Fruit fly (Drosophila melanogaster): ENCODE measurements around the gene VhaAC45RP.
A peak's percentile ranks its signal among the peaks of the same experiment; 100 is the strongest.

VhaAC45RP gene

DNA sequence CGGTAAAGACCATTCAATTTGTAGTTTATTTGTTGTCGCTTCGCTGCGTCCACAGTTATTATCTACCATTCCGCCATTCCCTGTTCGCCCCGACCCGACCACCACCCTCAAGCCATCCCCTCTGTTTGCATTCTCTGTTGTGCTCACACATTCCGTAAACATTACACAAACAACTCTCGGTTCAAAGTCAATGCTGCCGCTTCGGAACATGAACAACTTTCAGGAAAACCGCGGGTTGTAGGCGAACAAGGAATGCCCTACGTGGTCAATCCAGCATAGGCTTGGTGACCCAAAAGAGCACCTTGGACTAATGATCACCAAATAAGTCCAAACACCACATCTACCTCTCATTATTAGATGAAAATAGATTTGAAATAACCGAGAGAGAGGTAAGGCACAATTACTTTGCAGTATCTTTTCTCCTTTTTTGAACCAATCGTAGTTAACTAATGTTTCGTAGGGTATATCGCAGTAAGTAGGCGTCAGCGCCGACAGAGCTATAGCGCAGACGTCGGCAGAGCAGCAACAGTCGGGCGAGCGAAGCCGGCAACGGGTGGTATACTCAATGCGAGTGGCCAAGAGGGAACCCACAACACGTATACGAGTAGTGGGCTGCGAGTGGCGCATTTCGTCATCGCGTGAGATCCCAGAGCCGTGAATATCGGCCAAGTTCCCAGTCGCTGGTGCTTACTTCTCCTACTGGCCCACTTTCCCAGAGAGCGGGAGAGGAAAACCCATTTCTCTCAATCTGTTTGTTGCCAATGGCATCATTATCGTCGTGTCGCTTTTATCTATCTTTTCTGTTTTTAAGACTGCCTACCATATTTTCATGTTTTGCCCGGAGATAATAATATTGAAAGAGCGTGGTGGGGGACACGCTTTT, 37.1 kb upstream of the VhaAC45RP start:
- TF ChIP-seq CG9948 (tag; optimal IDR thresholded peaks at IDR 0.05) (peak; percentile 68), CG4496 (GFP tag; IDR thresholded peaks at IDR 0.05) (peak; percentile 80), rn (GFP tag; IDR thresholded peaks at IDR 0.05) (peak; percentile 57), Pif1B (GFP tag; optimal IDR thresholded peaks at IDR 0.05) (peak; percentile 77), Ets98B (GFP tag; IDR thresholded peaks at IDR 0.05) (peak; percentile 83), CG15710 (tag; optimal IDR thresholded peaks at IDR 0.05) (peak; percentile 57), CG8159 (tag; optimal IDR thresholded peaks at IDR 0.05) (peak; percentile 74), CG10348 (GFP tag; IDR thresholded peaks at IDR 0.05) (peak; percentile 78), CG14655 (GFP tag; optimal IDR thresholded peaks at IDR 0.05) (peak; percentile 77), Pif1A (GFP tag; optimal IDR thresholded peaks at IDR 0.05) (peak; percentile 79), CG8301 (tag; optimal IDR thresholded peaks at IDR 0.05) (peak; percentile 81), EcR (GFP tag; optimal IDR thresholded peaks at IDR 0.05) (peak; percentile 24), D1 (tag; optimal IDR thresholded peaks at IDR 0.05) (no peak), gl (tag; optimal IDR thresholded peaks at IDR 0.05) (peak; percentile 50), CG13204 (GFP tag; optimal IDR thresholded peaks at IDR 0.05) (no peak), CG34367 (tag; optimal IDR thresholded peaks at IDR 0.05) (peak; percentile 30), CG12605 (GFP tag; IDR thresholded peaks at IDR 0.05) (peak; percentile 65; the same call in 1 of the 2 replicates), CG32121 (GFP tag; IDR thresholded peaks at IDR 0.05) (peak; percentile 81), CG17806 (tag; optimal IDR thresholded peaks at IDR 0.05) (peak; percentile 67), Snoo (tag; optimal IDR thresholded peaks at IDR 0.05) (peak; percentile 25), fd96Ca (GFP tag; IDR thresholded peaks at IDR 0.05) (peak; percentile 84)

DNA sequence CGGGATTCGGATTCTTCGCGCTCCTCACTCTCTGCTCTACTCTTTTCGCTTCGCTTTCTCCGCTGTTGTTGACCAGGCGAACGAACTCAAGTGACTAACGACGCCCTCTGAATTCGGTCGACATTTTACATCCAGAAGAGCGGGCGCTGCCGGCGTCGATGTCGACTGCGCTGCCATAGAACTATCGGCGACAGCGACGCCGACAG, 36.6 kb upstream of the VhaAC45RP start, which contains the start of gene CG9743:
TSS of gene CG9743 (minus strand) at position 101 of the 206 bp plus-strand sequence.
- no peak for TF ChIP-seq CG9948 (tag; optimal IDR thresholded peaks at IDR 0.05)
- TF ChIP-seq rn (GFP tag; IDR thresholded peaks at IDR 0.05): no peak
- no peak for TF ChIP-seq CG12605 (GFP tag; IDR thresholded peaks at IDR 0.05)
- no peak for TF ChIP-seq Snoo (tag; optimal IDR thresholded peaks at IDR 0.05)
- TF ChIP-seq EcR (GFP tag; optimal IDR thresholded peaks at IDR 0.05): no peak
- no peak for TF ChIP-seq D1 (tag; optimal IDR thresholded peaks at IDR 0.05)
- no peak for TF ChIP-seq Pif1B (GFP tag; optimal IDR thresholded peaks at IDR 0.05)
- TF ChIP-seq fd96Ca (GFP tag; IDR thresholded peaks at IDR 0.05): no peak
- no peak for TF ChIP-seq CG13204 (GFP tag; optimal IDR thresholded peaks at IDR 0.05)
- no peak for TF ChIP-seq CG14655 (GFP tag; optimal IDR thresholded peaks at IDR 0.05)
- TF ChIP-seq Ets98B (GFP tag; IDR thresholded peaks at IDR 0.05): no peak
- TF ChIP-seq gl (tag; optimal IDR thresholded peaks at IDR 0.05): no peak
- no peak for TF ChIP-seq CG4496 (GFP tag; IDR thresholded peaks at IDR 0.05)
- no peak for TF ChIP-seq CG32121 (GFP tag; IDR thresholded peaks at IDR 0.05)
- TF ChIP-seq Pif1A (GFP tag; optimal IDR thresholded peaks at IDR 0.05): no peak
- no peak for TF ChIP-seq CG17806 (tag; optimal IDR thresholded peaks at IDR 0.05)
- no peak for TF ChIP-seq CG34367 (tag; optimal IDR thresholded peaks at IDR 0.05)

DNA sequence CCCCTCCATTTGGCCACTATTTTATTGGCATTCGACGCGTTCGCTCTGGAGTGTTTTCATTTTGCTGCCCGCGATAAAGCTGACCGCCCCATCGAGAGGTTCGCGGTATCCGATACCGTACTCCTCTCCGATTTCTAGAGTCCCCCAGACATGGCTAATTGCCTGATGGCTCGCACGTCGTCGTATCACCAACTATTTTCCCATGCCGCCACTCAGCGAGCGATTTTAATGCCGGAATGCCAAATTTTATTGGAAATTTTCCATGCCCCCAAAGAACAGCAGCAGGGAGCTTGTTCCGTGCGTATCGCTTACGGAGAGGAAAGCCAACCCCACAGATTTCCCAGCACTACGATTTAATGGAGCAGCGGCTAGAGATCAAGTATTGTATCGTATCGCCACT, 34.8 kb upstream of the VhaAC45RP start:
- TF ChIP-seq CG14655 (GFP tag; optimal IDR thresholded peaks at IDR 0.05) (no peak), CG10348 (GFP tag; IDR thresholded peaks at IDR 0.05) (no peak), CG13204 (GFP tag; optimal IDR thresholded peaks at IDR 0.05) (no peak), CG32121 (GFP tag; IDR thresholded peaks at IDR 0.05) (no peak), CG4496 (GFP tag; IDR thresholded peaks at IDR 0.05) (no peak), Pif1B (GFP tag; optimal IDR thresholded peaks at IDR 0.05) (no peak), CG9948 (tag; optimal IDR thresholded peaks at IDR 0.05) (no peak), EcR (GFP tag; optimal IDR thresholded peaks at IDR 0.05) (no peak), CG8159 (tag; optimal IDR thresholded peaks at IDR 0.05) (no peak), CG17806 (tag; optimal IDR thresholded peaks at IDR 0.05) (no peak), rn (GFP tag; IDR thresholded peaks at IDR 0.05) (no peak), D1 (tag; optimal IDR thresholded peaks at IDR 0.05) (no peak), CG12605 (GFP tag; IDR thresholded peaks at IDR 0.05) (no peak), CG8301 (tag; optimal IDR thresholded peaks at IDR 0.05) (no peak), fd96Ca (GFP tag; IDR thresholded peaks at IDR 0.05) (no peak), CG15710 (tag; optimal IDR thresholded peaks at IDR 0.05) (no peak), Ets98B (GFP tag; IDR thresholded peaks at IDR 0.05) (no peak), gl (tag; optimal IDR thresholded peaks at IDR 0.05) (no peak), CG34367 (tag; optimal IDR thresholded peaks at IDR 0.05) (no peak)

DNA sequence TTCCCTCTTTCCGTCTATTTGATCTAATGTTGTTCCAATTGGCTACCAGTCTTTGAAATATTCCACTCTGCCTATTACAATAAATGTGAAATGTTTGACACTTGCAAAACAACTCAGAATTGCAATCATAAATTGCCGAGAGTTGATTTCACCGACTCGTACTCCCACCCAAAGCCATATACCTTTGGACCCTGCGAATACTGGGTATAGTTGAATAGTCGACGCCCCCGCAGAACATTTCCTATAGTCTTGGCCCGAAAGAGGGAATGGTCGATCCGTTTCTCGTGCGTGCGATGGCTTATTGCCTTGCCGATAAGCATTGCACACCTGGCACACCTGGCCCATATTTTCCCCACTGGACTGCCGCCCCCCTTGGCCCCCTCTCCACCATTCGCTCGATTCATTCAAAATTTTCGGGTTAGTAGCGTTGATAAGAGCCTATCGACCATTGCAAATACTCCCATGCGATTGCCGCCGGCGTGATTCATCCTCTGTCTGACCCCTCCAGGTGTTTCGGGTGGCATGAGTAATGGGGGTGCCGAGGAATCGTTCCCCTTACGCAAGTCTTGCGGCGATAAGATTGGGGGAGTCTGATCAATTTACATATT, 34.0 kb upstream of the VhaAC45RP start:
- no peak for TF ChIP-seq CG10348 (GFP tag; IDR thresholded peaks at IDR 0.05)
- no peak for TF ChIP-seq gl (tag; optimal IDR thresholded peaks at IDR 0.05)
- no peak for TF ChIP-seq CG14655 (GFP tag; optimal IDR thresholded peaks at IDR 0.05)
- TF ChIP-seq Pif1B (GFP tag; optimal IDR thresholded peaks at IDR 0.05): no peak
- TF ChIP-seq D1 (tag; optimal IDR thresholded peaks at IDR 0.05): no peak
- TF ChIP-seq CG34367 (tag; optimal IDR thresholded peaks at IDR 0.05): no peak
- TF ChIP-seq Snoo (tag; optimal IDR thresholded peaks at IDR 0.05): no peak
- no peak for TF ChIP-seq CG13204 (GFP tag; optimal IDR thresholded peaks at IDR 0.05)
- TF ChIP-seq CG32121 (GFP tag; IDR thresholded peaks at IDR 0.05): no peak
- no peak for TF ChIP-seq CG8301 (tag; optimal IDR thresholded peaks at IDR 0.05)
- TF ChIP-seq Ets98B (GFP tag; IDR thresholded peaks at IDR 0.05): no peak

DNA sequence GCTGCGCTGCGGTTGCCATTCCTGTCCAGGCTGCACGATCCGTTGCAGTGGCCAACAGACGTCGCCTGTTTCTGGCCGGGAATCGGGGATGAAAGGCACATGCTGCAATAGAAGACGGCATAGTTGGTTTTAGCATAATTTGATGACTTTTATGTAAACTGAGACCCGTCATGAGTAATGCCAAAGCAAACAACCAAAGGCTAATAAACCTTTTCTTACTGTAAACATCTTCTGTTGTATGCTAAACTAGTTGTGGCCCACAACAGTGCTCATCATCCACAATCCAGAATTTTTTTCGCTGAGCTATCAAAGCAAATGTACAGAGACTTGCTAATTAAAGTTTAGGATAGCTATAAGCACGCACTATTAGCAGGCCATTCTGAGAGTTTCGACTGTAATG, 32.6 kb upstream of the VhaAC45RP start:
- TF ChIP-seq CG4496 (GFP tag; IDR thresholded peaks at IDR 0.05) (no peak), fd96Ca (GFP tag; IDR thresholded peaks at IDR 0.05) (no peak), CG8301 (tag; optimal IDR thresholded peaks at IDR 0.05) (no peak), Ets98B (GFP tag; IDR thresholded peaks at IDR 0.05) (no peak), rn (GFP tag; IDR thresholded peaks at IDR 0.05) (no peak), Snoo (tag; optimal IDR thresholded peaks at IDR 0.05) (no peak), CG34367 (tag; optimal IDR thresholded peaks at IDR 0.05) (no peak), CG32121 (GFP tag; IDR thresholded peaks at IDR 0.05) (no peak), CG12605 (GFP tag; IDR thresholded peaks at IDR 0.05) (no peak)

All from whole organism, pupa.